Fruit fly (Drosophila melanogaster) whole organism, embryonic: Measurements from ENCODE around the gene CG4972.

Experiments
- Abd-B ChIP-seq: fragments of 200-800 bp; sonication (Bioruptor generic); optimal IDR thresholded peaks from 2 replicates; lab custom pipeline; 2018; ENCODE audit warnings: missing biosample characterization, mild to moderate bottlenecking, missing genetic modification characterization, moderate library complexity
- Ada2b ChIP-seq: fragments of 200-800 bp; sonication (Bioruptor generic); IDR thresholded peaks from 2 replicates; pipeline ENCODE4 v1.3.6; 2022; ENCODE audit warnings: missing biosample characterization, missing genetic modification characterization
- B-H2 ChIP-seq: fragments of 200-800 bp; sonication (Bioruptor generic); optimal IDR thresholded peaks from 2 replicates; lab custom pipeline; 2018; ENCODE audit warnings: missing biosample characterization, mild to moderate bottlenecking, missing genetic modification characterization
- Bdp1 ChIP-seq: fragments of 200-800 bp; sonication (Bioruptor generic); optimal IDR thresholded peaks from 3 replicates; lab custom pipeline; 2016; ENCODE audit warnings: missing biosample characterization, missing genetic modification characterization
- CG10565 ChIP-seq: fragments of 200-800 bp; sonication (Bioruptor generic); optimal IDR thresholded peaks from 3 replicates; lab custom pipeline; 2016; ENCODE audit warnings: missing biosample characterization, mild to moderate bottlenecking, missing genetic modification characterization
- CG10654 ChIP-seq: fragments of 200-800 bp; sonication (Bioruptor generic); optimal IDR thresholded peaks from 2 replicates; lab custom pipeline; 2016; ENCODE audit warnings: missing biosample characterization, missing genetic modification characterization
- CG11456 ChIP-seq: fragments of 200-800 bp; sonication (Bioruptor generic); IDR thresholded peaks from 3 replicates; pipeline ENCODE4 v1.3.6; 2022; ENCODE audit warnings: missing biosample characterization, missing genetic modification characterization
- CG12155 ChIP-seq: fragments of 200-800 bp; sonication (Bioruptor generic); optimal IDR thresholded peaks from 3 replicates; lab custom pipeline; 2016; ENCODE audit warnings: missing biosample characterization, missing genetic modification characterization
- CG14014 ChIP-seq: fragments of 200-800 bp; sonication (Bioruptor generic); IDR thresholded peaks from 2 replicates; pipeline ENCODE4 v1.3.6; 2022; ENCODE audit warnings: missing biosample characterization, missing genetic modification characterization
- CG14860 ChIP-seq: fragments of 200-800 bp; sonication (Bioruptor generic); IDR thresholded peaks from 3 replicates; pipeline ENCODE4 v1.3.6; 2022; ENCODE audit warnings: missing biosample characterization, missing genetic modification characterization; ENCODE audit not compliant: partially characterized antibody
- CG15479 ChIP-seq: fragments of 200-800 bp; sonication (Bioruptor generic); optimal IDR thresholded peaks from 3 replicates; lab custom pipeline; 2019; ENCODE audit warnings: missing biosample characterization, mild to moderate bottlenecking, missing genetic modification characterization, moderate library complexity
- CG17186 ChIP-seq: fragments of 200-800 bp; sonication (Bioruptor generic); optimal IDR thresholded peaks from 3 replicates; lab custom pipeline; 2017; ENCODE audit warnings: missing biosample characterization, missing genetic modification reagents, missing genetic modification characterization
- CG17385 ChIP-seq: fragments of 200-800 bp; sonication (Bioruptor generic); optimal IDR thresholded peaks from 3 replicates; lab custom pipeline; 2018; ENCODE audit warnings: missing biosample characterization, mild to moderate bottlenecking, missing genetic modification characterization
- CG18011 ChIP-seq: fragments of 200-800 bp; sonication (Bioruptor generic); optimal IDR thresholded peaks from 2 replicates; lab custom pipeline; 2017; ENCODE audit warnings: missing biosample characterization, missing genetic modification characterization, mild to moderate bottlenecking, moderate library complexity, missing genotype
- CG18599 ChIP-seq: fragments of 200-800 bp; sonication (Bioruptor generic); optimal IDR thresholded peaks from 3 replicates; lab custom pipeline; 2017; ENCODE audit warnings: missing biosample characterization, missing genetic modification characterization, mild to moderate bottlenecking, moderate library complexity, missing genetic modification reagents
- CG2120 ChIP-seq: fragments of 200-800 bp; sonication (Bioruptor generic); optimal IDR thresholded peaks from 3 replicates; lab custom pipeline; 2016; ENCODE audit warnings: missing biosample characterization, missing genetic modification characterization
- CG2875 ChIP-seq: fragments of 200-800 bp; sonication (Bioruptor generic); optimal IDR thresholded peaks from 2 replicates; lab custom pipeline; 2017; ENCODE audit warnings: missing biosample characterization, mild to moderate bottlenecking, missing genetic modification characterization, missing genetic modification reagents
- CG30020 ChIP-seq: fragments of 200-800 bp; optimal IDR thresholded peaks from 2 replicates; lab custom pipeline; 2019; ENCODE audit warnings: missing biosample characterization, mild to moderate bottlenecking, missing genetic modification characterization, moderate library complexity
- CG34422 ChIP-seq: fragments of 200-800 bp; sonication (Bioruptor generic); IDR thresholded peaks from 3 replicates; pipeline ENCODE4 v1.3.6; 2022; ENCODE audit warnings: missing biosample characterization, missing genetic modification characterization
- CG4424 ChIP-seq: fragments of 200-800 bp; sonication (Bioruptor generic); optimal IDR thresholded peaks from 3 replicates; lab custom pipeline; 2016; ENCODE audit warnings: missing biosample characterization, missing genetic modification characterization
- CG6654 ChIP-seq: fragments of 200-800 bp; sonication (Bioruptor generic); optimal IDR thresholded peaks from 2 replicates; lab custom pipeline; 2017; ENCODE audit warnings: missing biosample characterization, mild to moderate bottlenecking, missing genetic modification characterization
- CG7556 ChIP-seq: fragments of 200-800 bp; sonication (Bioruptor generic); optimal IDR thresholded peaks from 2 replicates; lab custom pipeline; 2017; ENCODE audit warnings: missing biosample characterization, mild to moderate bottlenecking, missing genetic modification characterization
- CG7839 ChIP-seq: fragments of 200-800 bp; sonication (Bioruptor generic); optimal IDR thresholded peaks from 3 replicates; lab custom pipeline; 2018; ENCODE audit warnings: missing biosample characterization, mild to moderate bottlenecking, missing genetic modification characterization, moderate library complexity
- CG7928 ChIP-seq: fragments of 200-800 bp; sonication (Bioruptor generic); optimal IDR thresholded peaks from 2 replicates; lab custom pipeline; 2017; ENCODE audit warnings: missing biosample characterization, mild to moderate bottlenecking, missing genetic modification characterization
- CG7963 ChIP-seq: fragments of 200-800 bp; sonication (Bioruptor generic); IDR thresholded peaks from 3 replicates; pipeline ENCODE4 v1.3.6; 2022; ENCODE audit warnings: missing biosample characterization, missing genetic modification characterization; ENCODE audit not compliant: partially characterized antibody
- CG8359 ChIP-seq: fragments of 200-800 bp; sonication (Bioruptor generic); optimal IDR thresholded peaks from 2 replicates; lab custom pipeline; 2017; ENCODE audit warnings: missing biosample characterization, mild to moderate bottlenecking, missing genetic modification characterization, borderline replicate concordance
- CG8924 ChIP-seq: fragments of 200-800 bp; optimal IDR thresholded peaks from 3 replicates; lab custom pipeline; 2019; ENCODE audit warnings: missing biosample characterization, mild to moderate bottlenecking, missing genetic modification characterization, moderate library complexity
- Camta ChIP-seq: fragments of 200-800 bp; sonication (Bioruptor generic); optimal IDR thresholded peaks from 2 replicates; lab custom pipeline; 2016; ENCODE audit warnings: missing biosample characterization, missing genetic modification characterization
- Doc2 ChIP-seq: fragments of 200-800 bp; sonication (Bioruptor generic); IDR thresholded peaks from 2 replicates; pipeline ENCODE4 v1.3.6; 2022; ENCODE audit warnings: missing biosample characterization, missing genetic modification characterization
- Dref ChIP-seq: fragments of 200-800 bp; sonication (Bioruptor generic); IDR thresholded peaks from 2 replicates; pipeline ENCODE4 v1.3.6; 2022; ENCODE audit warnings: missing biosample characterization, missing genetic modification characterization
- Ets97D ChIP-seq: fragments of 200-800 bp; sonication (Bioruptor generic); optimal IDR thresholded peaks from 3 replicates; lab custom pipeline; 2016; ENCODE audit warnings: missing biosample characterization, missing genetic modification characterization
- Fer3 ChIP-seq: fragments of 200-800 bp; sonication (Bioruptor generic); optimal IDR thresholded peaks from 2 replicates; lab custom pipeline; 2018; ENCODE audit warnings: missing biosample characterization, mild to moderate bottlenecking, missing genetic modification characterization, moderate library complexity
- Gsc ChIP-seq: fragments of 200-800 bp; sonication (Bioruptor generic); IDR thresholded peaks from 2 replicates; pipeline ENCODE4 v1.3.6; 2022; ENCODE audit warnings: missing biosample characterization, missing genetic modification characterization
- HmgZ ChIP-seq: fragments of 200-800 bp; sonication (Bioruptor generic); optimal IDR thresholded peaks from 2 replicates; lab custom pipeline; 2018; ENCODE audit warnings: missing biosample characterization, mild to moderate bottlenecking, missing genetic modification characterization
- Mad ChIP-seq: fragments of 200-800 bp; sonication (Bioruptor generic); optimal IDR thresholded peaks from 2 replicates; lab custom pipeline; 2016; ENCODE audit warnings: missing biosample characterization, missing genetic modification characterization
- Max ChIP-seq: fragments of 200-800 bp; sonication (Bioruptor generic); optimal IDR thresholded peaks from 2 replicates; lab custom pipeline; 2016; ENCODE audit warnings: missing biosample characterization, mild to moderate bottlenecking, missing genetic modification characterization
- Meics ChIP-seq: fragments of 200-800 bp; sonication (Bioruptor generic); optimal IDR thresholded peaks from 2 replicates; lab custom pipeline; 2017; ENCODE audit warnings: missing biosample characterization, mild to moderate bottlenecking, missing genetic modification characterization
- NK7.1 ChIP-seq: fragments of 200-800 bp; sonication (Bioruptor generic); optimal IDR thresholded peaks from 3 replicates; lab custom pipeline; 2016; ENCODE audit warnings: missing biosample characterization, missing genetic modification characterization
- NfI ChIP-seq: fragments of 200-800 bp; sonication (Bioruptor generic); optimal IDR thresholded peaks from 3 replicates; lab custom pipeline; 2018; ENCODE audit warnings: missing biosample characterization, mild to moderate bottlenecking, missing genetic modification characterization, moderate library complexity
- Spps ChIP-seq: fragments of 200-800 bp; sonication (Bioruptor generic); optimal IDR thresholded peaks from 2 replicates; lab custom pipeline; 2018; ENCODE audit warnings: missing biosample characterization, mild to moderate bottlenecking, missing genetic modification characterization
- Xbp1 ChIP-seq: fragments of 200-800 bp; sonication (Bioruptor generic); optimal IDR thresholded peaks from 3 replicates; lab custom pipeline; 2016; ENCODE audit warnings: missing biosample characterization, mild to moderate bottlenecking, missing genetic modification characterization
- al ChIP-seq: fragments of 200-800 bp; sonication (Bioruptor generic); IDR thresholded peaks from 2 replicates; pipeline ENCODE4 v1.3.6; 2022; ENCODE audit warnings: missing biosample characterization, missing genetic modification characterization
- grau ChIP-seq: fragments of 200-800 bp; optimal IDR thresholded peaks from 3 replicates; lab custom pipeline; 2019; ENCODE audit warnings: missing biosample characterization, mild to moderate bottlenecking, missing genetic modification characterization, moderate library complexity
- gro ChIP-seq: fragments of 200-800 bp; sonication (Bioruptor generic); optimal IDR thresholded peaks from 2 replicates; lab custom pipeline; 2016; ENCODE audit warnings: missing biosample characterization, missing genetic modification characterization
- nau ChIP-seq: fragments of 200-800 bp; sonication (Bioruptor generic); optimal IDR thresholded peaks from 3 replicates; lab custom pipeline; 2017; ENCODE audit warnings: missing biosample characterization, mild to moderate bottlenecking, missing genetic modification characterization, missing genetic modification reagents
- onecut ChIP-seq: fragments of 200-800 bp; sonication (Bioruptor generic); IDR thresholded peaks from 2 replicates; pipeline ENCODE4 v1.3.6; 2022; ENCODE audit warnings: missing biosample characterization, missing genetic modification characterization
- pfk ChIP-seq: fragments of 200-800 bp; sonication (Bioruptor generic); optimal IDR thresholded peaks from 2 replicates; lab custom pipeline; 2018; ENCODE audit warnings: missing biosample characterization, mild to moderate bottlenecking, missing genetic modification characterization, moderate library complexity
- pzg ChIP-seq: fragments of 200-800 bp; sonication (Bioruptor generic); optimal IDR thresholded peaks from 3 replicates; lab custom pipeline; 2018; ENCODE audit warnings: missing biosample characterization, mild to moderate bottlenecking, missing genetic modification characterization, moderate library complexity
- schlank ChIP-seq: fragments of 200-800 bp; sonication (Bioruptor generic); optimal IDR thresholded peaks from 2 replicates; lab custom pipeline; 2018; ENCODE audit warnings: missing biosample characterization, mild to moderate bottlenecking, missing genetic modification characterization
- sens ChIP-seq: fragments of 200-800 bp; sonication (Bioruptor generic); peaks from one replicate; lab custom pipeline; 2016; ENCODE audit warnings: missing biosample characterization, missing genetic modification characterization
- slbo ChIP-seq: fragments of 200-800 bp; sonication (Bioruptor generic); IDR thresholded peaks from 2 replicates; pipeline ENCODE4 v1.3.6; 2022; ENCODE audit warnings: missing biosample characterization, missing genetic modification characterization

The CG4972 gene

dm6 chr2L:10356508-10356907 lies 41.9 kb downstream of the CG4972 start, which contains the start of the genes CtsL4 and ClpP (continued):
- TF ChIP-seq Camta (GFP tag; lab: Kevin White, UChicago) (peak; percentile 4), CG18599 (no peak), CG8359 (GFP tag; lab: Kevin White, UChicago) (no peak), CG11456 (GFP tag; lab: Robert Waterston, UW) (peak; percentile 35; the same call in 1 of the 3 replicates), pzg (GFP tag; lab: Kevin White, UChicago) (peak; percentile 72), CG15479 (peak; percentile 76), gro (GFP tag; lab: Kevin White, UChicago) (no peak), CG12155 (GFP tag; lab: Kevin White, UChicago) (peak; percentile 32), CG2875 (GFP tag; lab: Kevin White, UChicago) (peak; percentile 20), Fer3 (tag; lab: Kevin White, UChicago) (peak; percentile 26), Spps (no peak), Bdp1 (GFP tag; lab: Kevin White, UChicago) (no peak), grau (tag; lab: Kevin White, UChicago) (peak; percentile 60), CG10565 (GFP tag; lab: Kevin White, UChicago) (no peak), Dref (GFP tag; lab: Robert Waterston, UW) (no peak), HmgZ (tag; lab: Kevin White, UChicago) (peak; percentile 72), CG14014 (no peak), Gsc (no peak), Xbp1 (GFP tag; lab: Kevin White, UChicago) (peak; percentile 71), NK7.1 (GFP tag; lab: Kevin White, UChicago) (no peak), Max (GFP tag; lab: Kevin White, UChicago) (peak; percentile 20), CG6654 (no peak), CG4424 (GFP tag; lab: Kevin White, UChicago) (peak; percentile 35), CG7556 (GFP tag; lab: Kevin White, UChicago) (no peak), slbo (peak; percentile 76), CG34422 (GFP tag; lab: Robert Waterston, UW) (peak; percentile 65; the same call in 1 of the 3 replicates), CG18011 (GFP tag; lab: Kevin White, UChicago) (no peak), CG17186 (GFP tag; lab: Kevin White, UChicago) (no peak), Mad (no peak), CG17385 (GFP tag; lab: Kevin White, UChicago) (peak; percentile 39), CG7928 (GFP tag; lab: Kevin White, UChicago) (no peak), sens (GFP tag; lab: Kevin White, UChicago) (no peak), CG8924 (peak; percentile 59), B-H2 (peak; percentile 55), CG7839 (tag; lab: Kevin White, UChicago) (no peak), nau (GFP tag; lab: Kevin White, UChicago) (no peak), CG14860 (no peak), CG10654 (GFP tag; lab: Kevin White, UChicago) (peak; percentile 4), Ets97D (peak; percentile 43), CG2120 (GFP tag; lab: Kevin White, UChicago) (peak; percentile 64), al (GFP tag; lab: Robert Waterston, UW) (no peak), NfI (GFP tag; lab: Kevin White, UChicago) (peak; percentile 18), CG7963 (GFP tag; lab: Robert Waterston, UW) (no peak), CG30020 (tag; lab: Kevin White, UChicago) (peak; percentile 100), Doc2 (GFP tag; lab: Robert Waterston, UW) (no peak), pfk (GFP tag; lab: Kevin White, UChicago) (peak; percentile 97), schlank (tag; lab: Kevin White, UChicago) (no peak), Abd-B (peak; percentile 46), onecut (GFP tag; lab: Robert Waterston, UW) (no peak), Meics (GFP tag; lab: Kevin White, UChicago) (no peak), Ada2b (GFP tag; lab: Robert Waterston, UW) (peak; percentile 37)
